Worm (Caenorhabditis elegans) whole organism, L4 larva: Measurements from ENCODE around the gene osta-1.

Experiments
- F10B5.3 ChIP-seq: sonication (generic microtip); optimal IDR thresholded peaks from 2 replicates; lab custom pipeline; 2016; ENCODE audit warnings: mild to moderate bottlenecking, missing genetic modification characterization, missing compliant biosample characterization
- F49E8.2 ChIP-seq: sonication (generic microtip); optimal IDR thresholded peaks from 2 replicates; lab custom pipeline; 2016; ENCODE audit warnings: missing compliant biosample characterization, mild to moderate bottlenecking, missing genetic modification characterization, borderline replicate concordance
- T20F7.1 ChIP-seq: fragments of 200-800 bp; sonication (Bioruptor generic); optimal IDR thresholded peaks from 2 replicates; lab custom pipeline; 2018; ENCODE audit warnings: mild to moderate bottlenecking, missing genetic modification characterization, missing compliant biosample characterization
- Y105C5A.15 ChIP-seq: fragments of 200-800 bp; sonication (Bioruptor generic); IDR thresholded peaks from 2 replicates; pipeline ENCODE4 v1.3.6; 2022; ENCODE audit warnings: missing genetic modification characterization, missing compliant biosample characterization
- Y48G9A.11 ChIP-seq: fragments of 200-800 bp; sonication (Bioruptor generic); IDR thresholded peaks from 2 replicates; pipeline ENCODE4 v1.3.6; 2022; ENCODE audit warnings: missing genetic modification reagents, missing genetic modification characterization, missing compliant biosample characterization
- Y5F2A.4 ChIP-seq: fragments of 200-800 bp; sonication (Bioruptor generic); optimal IDR thresholded peaks from 2 replicates; lab custom pipeline; 2018; ENCODE audit warnings: mild to moderate bottlenecking, missing genetic modification characterization, missing compliant biosample characterization
- ZK546.5 ChIP-seq, 2 experiments: sonication (generic microtip); optimal IDR thresholded peaks; 2 replicates each; lab custom pipeline; 2017; ENCODE audit warnings: missing biosample characterization in 2 of 2, missing genetic modification characterization in 2 of 2
- ama-1 ChIP-seq: fragments of 150-350 bp; optimal IDR thresholded peaks from 2 replicates; lab custom pipeline; 2014; ENCODE audit warnings: inconsistent platforms, mixed read lengths
- ceh-20 ChIP-seq: fragments of 200-800 bp; sonication (Bioruptor generic); IDR thresholded peaks from 2 replicates; pipeline ENCODE4 v1.3.6; 2022; ENCODE audit warnings: missing genetic modification reagents, missing genetic modification characterization, missing compliant biosample characterization
- ceh-28 ChIP-seq: fragments of 150-350 bp; optimal IDR thresholded peaks from 2 replicates; lab custom pipeline; 2014; ENCODE audit warnings: missing biosample characterization, missing genetic modification reagents, missing genetic modification characterization
- ceh-32 ChIP-seq: sonication (generic microtip); optimal IDR thresholded peaks from 2 replicates; lab custom pipeline; 2016; ENCODE audit warnings: mild to moderate bottlenecking, missing genetic modification characterization, missing compliant biosample characterization; ENCODE audit not compliant: poor library complexity
- ceh-82 ChIP-seq: sonication (generic microtip); optimal IDR thresholded peaks from 2 replicates; lab custom pipeline; 2017; ENCODE audit warnings: missing biosample characterization, missing genetic modification characterization
- daf-16 ChIP-seq, 3 experiments: sonication (generic microtip); optimal IDR thresholded peaks; 2 replicates each; lab custom pipeline; 2016 to 2017; ENCODE audit warnings: missing genetic modification characterization in 3 of 3, missing genetic modification reagents in 3 of 3, mild to moderate bottlenecking in 2 of 3, missing compliant biosample characterization in 2 of 3, missing biosample characterization in 1 of 3, moderate library complexity in 1 of 3
- daf-19 ChIP-seq: fragments of 200-800 bp; sonication (Bioruptor generic); conservative IDR thresholded peaks from 2 replicates; pipeline ENCODE4 v1.3.6; 2022; ENCODE audit warnings: missing genetic modification characterization, missing compliant biosample characterization
- duxl-1 ChIP-seq: sonication (generic microtip); optimal IDR thresholded peaks from 2 replicates; lab custom pipeline; 2016; ENCODE audit warnings: mild to moderate bottlenecking, missing genetic modification characterization, moderate library complexity, missing compliant biosample characterization; ENCODE audit not compliant: poor library complexity
- dve-1 ChIP-seq: sonication (generic microtip); optimal IDR thresholded peaks from 2 replicates; lab custom pipeline; 2017; ENCODE audit warnings: antibody characterized with exemption, mild to moderate bottlenecking, missing genetic modification characterization, missing compliant biosample characterization; ENCODE audit not compliant: insufficient read depth
- egl-27 ChIP-seq: sonication (generic microtip); optimal IDR thresholded peaks from 3 replicates; lab custom pipeline; 2017; ENCODE audit warnings: missing biosample characterization, missing genetic modification reagents, missing genetic modification characterization
- gei-8 ChIP-seq: fragments of 200-800 bp; sonication (Bioruptor generic); optimal IDR thresholded peaks from 2 replicates; lab custom pipeline; 2018; ENCODE audit warnings: mild to moderate bottlenecking, missing genetic modification characterization, missing compliant biosample characterization
- hif-1 ChIP-seq, 2 experiments: sonication (generic microtip); optimal IDR thresholded peaks; 2 replicates each; lab custom pipeline; 2016 to 2017; ENCODE audit warnings: missing compliant biosample characterization in 2 of 2, missing genetic modification characterization in 2 of 2, missing genetic modification reagents in 2 of 2, missing genotype in 2 of 2, mild to moderate bottlenecking in 1 of 2
- hlh-11 ChIP-seq: fragments of 200-800 bp; sonication (Bioruptor generic); optimal IDR thresholded peaks from 2 replicates; lab custom pipeline; 2018; ENCODE audit warnings: mild to moderate bottlenecking, missing genetic modification characterization, missing compliant biosample characterization
- hlh-30 ChIP-seq: sonication (generic microtip); optimal IDR thresholded peaks from 2 replicates; lab custom pipeline; 2017; ENCODE audit warnings: antibody characterized with exemption, mild to moderate bottlenecking, missing genetic modification characterization, missing compliant biosample characterization; ENCODE audit not compliant: insufficient read depth
- hmg-1.1 ChIP-seq: fragments of 200-800 bp; sonication (Bioruptor generic); IDR thresholded peaks from 2 replicates; pipeline ENCODE4 v1.3.6; 2022; ENCODE audit warnings: missing genetic modification reagents, missing genetic modification characterization, missing compliant biosample characterization
- lim-7 ChIP-seq: fragments of 200-800 bp; sonication (Bioruptor generic); IDR thresholded peaks from 2 replicates; pipeline ENCODE4 v1.3.6; 2022; ENCODE audit warnings: missing genetic modification characterization, missing compliant biosample characterization
- lin-1 ChIP-seq: fragments of 200-800 bp; sonication (Bioruptor generic); IDR thresholded peaks from 2 replicates; pipeline ENCODE4 v1.3.6; 2022; ENCODE audit warnings: missing genetic modification reagents, missing genetic modification characterization, missing compliant biosample characterization
- lin-13 ChIP-seq: fragments of 150-350 bp; optimal IDR thresholded peaks from 2 replicates; lab custom pipeline; 2014; ENCODE audit warnings: missing biosample characterization, missing genetic modification reagents, missing genetic modification characterization
- lin-38 ChIP-seq: fragments of 200-800 bp; sonication (Bioruptor generic); IDR thresholded peaks from 2 replicates; pipeline ENCODE4 v1.3.6; 2022; ENCODE audit warnings: missing genetic modification reagents, missing genetic modification characterization, missing compliant biosample characterization
- lir-3 ChIP-seq: sonication (generic microtip); optimal IDR thresholded peaks from 2 replicates; lab custom pipeline; 2016; ENCODE audit warnings: mild to moderate bottlenecking, missing genetic modification characterization, missing compliant biosample characterization
- lsy-2 ChIP-seq, 2 experiments: fragments of 150-350 bp in 1 of 2; sonication (generic microtip) in 1 of 2; optimal IDR thresholded peaks; 2 replicates each; lab custom pipeline; 2014 to 2017; ENCODE audit warnings: missing biosample characterization in 2 of 2, missing genetic modification characterization in 2 of 2
- mdl-1 ChIP-seq, 2 experiments: fragments of 150-350 bp in 1 of 2; sonication (generic microtip) in 1 of 2; optimal IDR thresholded peaks; 2 replicates each; lab custom pipeline; 2014 to 2017; ENCODE audit warnings: missing biosample characterization in 2 of 2, missing genetic modification characterization in 2 of 2
- mep-1 ChIP-seq: fragments of 150-350 bp; sonication (generic microtip); optimal IDR thresholded peaks from 3 replicates; lab custom pipeline; 2014; ENCODE audit warnings: missing biosample characterization, missing genetic modification characterization
- mxl-2 ChIP-seq: fragments of 200-800 bp; sonication (Bioruptor generic); conservative IDR thresholded peaks from 2 replicates; pipeline ENCODE4 v1.3.6; 2022; ENCODE audit warnings: missing genetic modification reagents, missing genetic modification characterization, missing compliant biosample characterization
- nhr-10 ChIP-seq: fragments of 150-350 bp; optimal IDR thresholded peaks from 2 replicates; lab custom pipeline; 2014; ENCODE audit warnings: missing biosample characterization, missing genetic modification characterization
- nhr-102 ChIP-seq: sonication (generic microtip); optimal IDR thresholded peaks from 2 replicates; lab custom pipeline; 2016; ENCODE audit warnings: mild to moderate bottlenecking, missing genetic modification characterization, moderate library complexity, missing compliant biosample characterization
- nhr-237 ChIP-seq: sonication (generic microtip); optimal IDR thresholded peaks from 2 replicates; lab custom pipeline; 2017; ENCODE audit warnings: missing biosample characterization, missing genetic modification characterization
- nhr-25 ChIP-seq: sonication (generic microtip); optimal IDR thresholded peaks from 2 replicates; lab custom pipeline; 2017; ENCODE audit warnings: missing genetic modification characterization, mild to moderate bottlenecking, missing compliant biosample characterization, antibody characterized with exemption, moderate library complexity, borderline replicate concordance; ENCODE audit not compliant: insufficient read depth
- nhr-41 ChIP-seq: fragments of 200-800 bp; sonication (Bioruptor generic); IDR thresholded peaks from 2 replicates; pipeline ENCODE4 v1.3.6; 2022; ENCODE audit warnings: missing genetic modification reagents, missing genetic modification characterization, missing compliant biosample characterization
- nhr-42 ChIP-seq: fragments of 200-800 bp; sonication (Bioruptor generic); IDR thresholded peaks from 2 replicates; pipeline ENCODE4 v1.3.6; 2022; ENCODE audit warnings: missing genetic modification characterization, missing compliant biosample characterization
- nhr-48 ChIP-seq: sonication (generic microtip); optimal IDR thresholded peaks from 2 replicates; lab custom pipeline; 2016; ENCODE audit warnings: mild to moderate bottlenecking, missing genetic modification characterization, missing compliant biosample characterization
- pha-4 ChIP-seq, 2 experiments: fragments of 150-350 bp in 1 of 2; fragments of 200-800 bp in 1 of 2; sonication (Bioruptor generic) in 1 of 2; IDR thresholded peaks in 1 of 2; optimal IDR thresholded peaks in 1 of 2; 2 replicates each; pipeline versions ENCODE4 v1.3.6 to Lab custom; 2014 to 2022; ENCODE audit warnings: missing genetic modification characterization in 2 of 2, missing genetic modification reagents in 2 of 2, missing biosample characterization in 1 of 2, missing compliant biosample characterization in 1 of 2
- sdz-12 ChIP-seq: fragments of 200-800 bp; sonication (Bioruptor generic); optimal IDR thresholded peaks from 2 replicates; lab custom pipeline; 2018; ENCODE audit warnings: mild to moderate bottlenecking, missing genetic modification characterization, missing compliant biosample characterization
- skn-1 ChIP-seq: fragments of 150-350 bp; optimal IDR thresholded peaks from 2 replicates; lab custom pipeline; 2014; ENCODE audit warnings: missing biosample characterization, missing genetic modification characterization
- snpc-4 ChIP-seq: fragments of 150-350 bp; optimal IDR thresholded peaks from 2 replicates; lab custom pipeline; 2014; ENCODE audit warnings: missing biosample characterization, missing genetic modification characterization
- unc-130 ChIP-seq: sonication (generic microtip); optimal IDR thresholded peaks from 2 replicates; lab custom pipeline; 2016; ENCODE audit warnings: missing genetic modification reagents, missing genetic modification characterization, missing compliant biosample characterization
- unc-39 ChIP-seq: sonication (generic microtip); optimal IDR thresholded peaks from 2 replicates; lab custom pipeline; 2017; ENCODE audit warnings: missing biosample characterization, missing genetic modification characterization
- zip-11 ChIP-seq: fragments of 200-800 bp; sonication (Bioruptor generic); IDR thresholded peaks from 2 replicates; pipeline ENCODE4 v1.3.6; 2022; ENCODE audit warnings: missing genetic modification characterization, missing compliant biosample characterization
- ztf-7 ChIP-seq: fragments of 150-350 bp; optimal IDR thresholded peaks from 2 replicates; lab custom pipeline; 2014; ENCODE audit warnings: missing biosample characterization, missing genetic modification characterization

Gene osta-1

DNA sequence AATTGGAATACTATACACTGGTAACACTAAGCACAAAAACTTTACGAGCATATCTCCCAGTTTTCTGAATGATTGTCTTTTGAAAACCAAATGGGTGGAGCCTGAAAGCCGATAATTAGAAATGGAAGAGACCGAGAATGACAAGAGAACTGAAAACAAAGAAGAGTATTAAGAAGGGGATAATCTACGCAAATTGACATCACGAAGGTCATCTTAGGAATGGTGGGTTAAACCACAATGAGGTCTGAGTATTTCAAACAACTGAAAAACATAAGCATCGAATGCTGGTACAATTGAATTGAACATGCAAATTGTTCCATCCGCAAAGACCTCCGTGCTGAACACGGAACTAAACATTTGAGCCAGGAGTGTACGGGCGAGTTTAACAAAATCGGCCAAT, 33.0 kb downstream of the osta-1 start, which contains the start of gene spp-24:
Gene spp-24 (minus strand): TSS at position 101 of the 400 bp plus-strand sequence.
- TF ChIP-seq lin-1 (GFP tag; lab: Robert Waterston, UW) = no peak
- no peak for TF ChIP-seq mxl-2 (GFP tag; lab: Robert Waterston, UW)

DNA sequence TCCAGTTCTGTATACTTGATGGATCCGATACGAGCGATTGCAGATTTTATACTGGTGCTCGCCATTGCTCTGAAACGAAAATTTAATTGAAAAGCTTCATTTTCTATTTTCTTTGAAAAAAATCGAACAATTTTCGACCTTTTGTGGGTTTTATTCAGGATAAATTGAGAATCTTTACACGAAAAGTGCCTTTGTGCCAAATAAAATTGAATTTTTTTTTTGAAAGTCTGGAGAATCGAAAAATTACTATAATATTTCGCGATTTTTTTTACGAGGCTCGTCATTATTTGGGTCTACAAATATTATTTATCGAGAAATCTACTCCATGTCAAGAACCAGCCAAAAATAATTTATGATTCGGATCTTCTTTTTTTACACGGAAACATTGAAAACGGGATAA, 35.5 kb downstream of the osta-1 start, which contains the start of gene F23F1.10:
Gene F23F1.10 (minus strand): TSS at position 69 of the 400 bp plus-strand sequence.
- TF ChIP-seq snpc-4 (tag; lab: Kevin White, UChicago) (no peak), ama-1 (lab: Kevin White, UChicago) (no peak), egl-27 (tag; lab: Kevin White, UChicago) (no peak), daf-19 (GFP tag; lab: Robert Waterston, UW) (no peak), lin-38 (peak; percentile 58), ztf-7 (tag; lab: Kevin White, UChicago) (no peak), lin-13 (GFP tag; lab: Kevin White, UChicago) (no peak), ceh-20 (no peak), nhr-42 (GFP tag; lab: Robert Waterston, UW) (no peak), ceh-82 (tag; lab: Kevin White, UChicago) (no peak), T20F7.1 (GFP tag; lab: Kevin White, UChicago) (peak; percentile 14), hlh-11 (tag; lab: Kevin White, UChicago) (no peak), unc-39 (no peak), pha-4 (GFP tag; IDR thresholded peaks at IDR 0.05; lab: Robert Waterston, UW) (peak; percentile 35; the same call in 1 of the 2 replicates), pha-4 (tag; optimal IDR thresholded peaks at IDR 0.05; lab: Kevin White, UChicago) (no peak), F49E8.2 (no peak), Y5F2A.4 (GFP tag; lab: Kevin White, UChicago) (no peak), Y48G9A.11 (no peak), sdz-12 (GFP tag; lab: Kevin White, UChicago) (no peak), nhr-102 (tag; lab: Kevin White, UChicago) (peak; percentile 13)

DNA sequence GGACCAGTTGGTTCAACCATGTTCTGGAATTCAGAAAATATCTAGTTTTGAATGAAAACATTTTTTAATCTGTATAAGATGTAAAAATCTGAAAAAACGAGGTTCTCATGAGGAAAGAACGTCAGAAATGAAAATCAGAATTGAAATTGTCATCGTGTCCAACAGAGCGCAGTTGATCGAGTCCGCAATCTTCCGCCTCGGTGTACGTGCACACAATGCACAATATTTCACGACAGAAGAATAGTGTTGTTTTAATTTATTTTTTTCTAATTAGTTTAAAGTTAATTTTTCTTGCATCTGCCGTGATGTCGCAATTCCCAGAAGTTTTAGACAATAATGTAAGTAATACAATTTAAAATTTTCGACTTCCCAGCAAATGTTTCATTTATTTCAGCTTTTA, 37.2 kb downstream of the osta-1 start, which contains the start of gene nfyc-1:
Gene nfyc-1 (plus strand): TSS at position 268 of the 400 bp plus-strand sequence.
- no peak for TF ChIP-seq nhr-237 (tag; lab: Kevin White, UChicago)
- TF ChIP-seq hif-1 (tag; optimal IDR thresholded peaks at IDR 0.05; lab: Kevin White, UChicago) = peak in 1 of 2 experiments; percentile 5
- TF ChIP-seq ceh-32 (tag; lab: Kevin White, UChicago) = no peak
- no peak for TF ChIP-seq zip-11 (GFP tag; lab: Robert Waterston, UW)
- TF ChIP-seq F10B5.3 = no peak
- TF ChIP-seq ama-1 (lab: Kevin White, UChicago) = peak; percentile 22
- no peak for TF ChIP-seq daf-16 (GFP tag; optimal IDR thresholded peaks at IDR 0.05; lab: Kevin White, UChicago)
- TF ChIP-seq daf-16 (tag; optimal IDR thresholded peaks at IDR 0.05; lab: Kevin White, UChicago) = peak; percentile 35
- no peak for TF ChIP-seq skn-1 (tag; lab: Kevin White, UChicago)
- no peak for TF ChIP-seq nhr-25 (tag; lab: Kevin White, UChicago)
- TF ChIP-seq hmg-1.1 (GFP tag; lab: Robert Waterston, UW) = peak; percentile 52; the same call in 1 of the 2 replicates
- no peak for TF ChIP-seq ZK546.5 (tag; optimal IDR thresholded peaks at IDR 0.05; lab: Kevin White, UChicago)
- TF ChIP-seq gei-8 (GFP tag; lab: Kevin White, UChicago) = no peak
- TF ChIP-seq unc-130 (GFP tag; lab: Kevin White, UChicago) = no peak
- peak in 1 of 2 experiments; percentile 83 for TF ChIP-seq lsy-2 (tag; optimal IDR thresholded peaks at IDR 0.05; lab: Kevin White, UChicago)
- TF ChIP-seq duxl-1 (tag; lab: Kevin White, UChicago) = peak; percentile 7
- no peak for TF ChIP-seq nhr-41 (GFP tag; lab: Robert Waterston, UW)
- no peak for TF ChIP-seq nhr-48 (tag; lab: Kevin White, UChicago)
- no peak for TF ChIP-seq lir-3 (tag; lab: Kevin White, UChicago)
- TF ChIP-seq nhr-10 (tag; lab: Kevin White, UChicago) = no peak
- TF ChIP-seq mep-1 (tag; lab: Kevin White, UChicago) = peak; percentile 47
- TF ChIP-seq lim-7 (GFP tag; lab: Robert Waterston, UW) = no peak
- no peak for TF ChIP-seq nhr-42 (GFP tag; lab: Robert Waterston, UW)
- TF ChIP-seq ceh-28 (tag; lab: Kevin White, UChicago) = no peak
- peak; percentile 60 for TF ChIP-seq dve-1 (tag; lab: Kevin White, UChicago)
- no peak for TF ChIP-seq Y105C5A.15 (GFP tag; lab: Robert Waterston, UW)
- TF ChIP-seq Y48G9A.11 = no peak
- no peak for TF ChIP-seq mdl-1 (tag; optimal IDR thresholded peaks at IDR 0.05; lab: Kevin White, UChicago)
- TF ChIP-seq hlh-30 = peak; percentile 34
